Fruit fly (Drosophila melanogaster): Measurements from ENCODE around the gene Pdha.

Gene Pdha

dm6 chrX:4686723-4687122, 15.4 kb upstream of the Pdha start, which contains the start of gene Pp2C1 (continued):
- TF ChIP-seq Nf-YB (GFP tag; optimal IDR thresholded peaks at IDR 0.05) (no peak), CG4328 (GFP tag; optimal IDR thresholded peaks at IDR 0.05) (no peak), ara (GFP tag; IDR thresholded peaks at IDR 0.05) (no peak), CG8388 (GFP tag; optimal IDR thresholded peaks at IDR 0.05) (no peak), CG10565 (GFP tag; optimal IDR thresholded peaks at IDR 0.05) (no peak), Dfd (GFP tag; optimal IDR thresholded peaks at IDR 0.05) (no peak), NK7.1 (GFP tag; optimal IDR thresholded peaks at IDR 0.05) (no peak), az2 (GFP tag; optimal IDR thresholded peaks at IDR 0.05) (no peak), CG10267 (tag; optimal IDR thresholded peaks at IDR 0.05) (no peak), Gsc (GFP tag; IDR thresholded peaks at IDR 0.05) (no peak), vvl (GFP tag; IDR thresholded peaks at IDR 0.05) (peak; percentile 23), zfh2 (GFP tag; optimal IDR thresholded peaks at IDR 0.05) (no peak), fru (optimal IDR thresholded peaks at IDR 0.05) (no peak), CG17361 (GFP tag; IDR thresholded peaks at IDR 0.05) (no peak), Dll (GFP tag; IDR thresholded peaks at IDR 0.05; ENCODE audit: partially characterized antibody) (peak; percentile 63; the same call in 3 of the 4 replicates), CrebB (tag; optimal IDR thresholded peaks at IDR 0.05) (no peak), usp (GFP tag; optimal IDR thresholded peaks at IDR 0.05) (no peak), cato (GFP tag; optimal IDR thresholded peaks at IDR 0.05; ENCODE audit: borderline replicate concordance) (no peak), hb (GFP tag; IDR thresholded peaks at IDR 0.05; ENCODE audit: partially characterized antibody) (peak; percentile 81), HHEX (GFP tag; optimal IDR thresholded peaks at IDR 0.05) (no peak), Hsf (GFP tag; optimal IDR thresholded peaks at IDR 0.05) (no peak), exex (tag; optimal IDR thresholded peaks at IDR 0.05) (no peak), bbx (GFP tag; IDR thresholded peaks at IDR 0.05; ENCODE audit: partially characterized antibody) (peak; percentile 85), Ada2b (GFP tag; IDR thresholded peaks at IDR 0.05) (no peak), stwl (tag; optimal IDR thresholded peaks at IDR 0.05) (peak; percentile 79), dimm (GFP tag; IDR thresholded peaks at IDR 0.05) (no peak), dan (GFP tag; IDR thresholded peaks at IDR 0.05) (no peak), CG4282 (GFP tag; optimal IDR thresholded peaks at IDR 0.05) (no peak), CG7987 (GFP tag; optimal IDR thresholded peaks at IDR 0.05) (no peak), CG9797 (GFP tag; optimal IDR thresholded peaks at IDR 0.05) (peak; percentile 61), E2f1 (GFP tag; IDR thresholded peaks at IDR 0.05) (no peak), CG2116 (GFP tag; optimal IDR thresholded peaks at IDR 0.05) (peak; percentile 95), Ptx1 (GFP tag; IDR thresholded peaks at IDR 0.05) (no peak), CG1024 (GFP tag; IDR thresholded peaks at IDR 0.05) (no peak), yki (optimal IDR thresholded peaks at IDR 0.05) (no peak), CG2712 (tag; optimal IDR thresholded peaks at IDR 0.05) (no peak), BtbVII (GFP tag; optimal IDR thresholded peaks at IDR 0.05) (no peak), CG10979 (tag; optimal IDR thresholded peaks at IDR 0.05) (no peak), nau (GFP tag; optimal IDR thresholded peaks at IDR 0.05) (no peak), CG14441 (GFP tag; IDR thresholded peaks at IDR 0.05) (no peak), vfl (GFP tag; optimal IDR thresholded peaks at IDR 0.05) (no peak), rib (GFP tag; IDR thresholded peaks at IDR 0.05) (no peak), dm (GFP tag; optimal IDR thresholded peaks at IDR 0.05) (no peak), prd (optimal IDR thresholded peaks at IDR 0.05) (no peak), prd (GFP tag; IDR thresholded peaks at IDR 0.05) (no peak), br (optimal IDR thresholded peaks at IDR 0.05) (no peak), CG13287 (GFP tag; IDR thresholded peaks at IDR 0.05; ENCODE audit: partially characterized antibody) (peak; percentile 73), CG15011 (GFP tag; optimal IDR thresholded peaks at IDR 0.05) (no peak), CG14050 (GFP tag; IDR thresholded peaks at IDR 0.05) (no peak), Opbp (GFP tag; IDR thresholded peaks at IDR 0.05; ENCODE audit: partially characterized antibody) (peak; percentile 90), fd102C (GFP tag; optimal IDR thresholded peaks at IDR 0.05) (no peak), CG8765 (GFP tag; IDR thresholded peaks at IDR 0.05) (no peak), ash1 (GFP tag; optimal IDR thresholded peaks at IDR 0.05) (no peak)
